Worm (Caenorhabditis elegans) whole organism, young adult: Measurements from ENCODE around the gene rpl-5.

ENCODE experiments used
- B0261.1 ChIP-seq: sonication (generic microtip); optimal IDR thresholded peaks from 2 replicates; lab custom pipeline; 2016; ENCODE audit warnings: mild to moderate bottlenecking, missing genetic modification characterization, moderate library complexity, missing compliant biosample characterization
- B0336.3 ChIP-seq: fragments of 200-800 bp; sonication (Bioruptor generic); IDR thresholded peaks from 2 replicates; pipeline ENCODE4 v1.3.6; 2022; ENCODE audit warnings: missing genetic modification characterization, missing compliant biosample characterization
- C06A6.2 ChIP-seq: fragments of 200-800 bp; sonication (Bioruptor generic); conservative IDR thresholded peaks from 2 replicates; pipeline ENCODE4 v1.3.6; 2022; ENCODE audit warnings: missing genetic modification characterization, missing compliant biosample characterization
- F39B2.1 ChIP-seq: fragments of 200-800 bp; sonication (Bioruptor generic); IDR thresholded peaks from 2 replicates; pipeline ENCODE4 v1.3.6; 2022; ENCODE audit warnings: missing genetic modification reagents, missing genetic modification characterization, missing compliant biosample characterization
- F49E8.2 ChIP-seq: sonication (generic microtip); optimal IDR thresholded peaks from 3 replicates; lab custom pipeline; 2017; ENCODE audit warnings: missing genetic modification characterization, mild to moderate bottlenecking, missing compliant biosample characterization, antibody characterized with exemption, moderate library complexity; ENCODE audit not compliant: insufficient read depth
- F55B11.4 ChIP-seq: sonication (generic microtip); optimal IDR thresholded peaks from 2 replicates; lab custom pipeline; 2016; ENCODE audit warnings: missing compliant biosample characterization, missing genetic modification characterization, borderline replicate concordance; ENCODE audit not compliant: insufficient read depth
- F57C9.4 ChIP-seq: sonication (generic microtip); optimal IDR thresholded peaks from 2 replicates; lab custom pipeline; 2017; ENCODE audit warnings: mild to moderate bottlenecking, missing genetic modification characterization, missing compliant biosample characterization
- Y53G8AR.9 ChIP-seq: fragments of 200-800 bp; sonication (Bioruptor generic); conservative IDR thresholded peaks from 2 replicates; pipeline ENCODE4 v1.3.6; 2022; ENCODE audit warnings: missing genetic modification reagents, missing genetic modification characterization, missing compliant biosample characterization
- Y67H2A.10 ChIP-seq: fragments of 200-800 bp; sonication (Bioruptor generic); conservative IDR thresholded peaks from 2 replicates; pipeline ENCODE4 v1.3.6; 2022; ENCODE audit warnings: missing genetic modification reagents, missing genetic modification characterization, missing compliant biosample characterization
- ZK185.1 ChIP-seq: sonication (generic microtip); optimal IDR thresholded peaks from 2 replicates; lab custom pipeline; 2016; ENCODE audit warnings: mild to moderate bottlenecking, missing genetic modification characterization, missing compliant biosample characterization; ENCODE audit not compliant: poor library complexity, severe bottlenecking
- ama-1 ChIP-seq, 3 experiments: fragments of 150-350 bp in 1 of 3; sonication (generic microtip) in 2 of 3; optimal IDR thresholded peaks; 2 replicates each; lab custom pipeline; 2014 to 2018; ENCODE audit warnings: missing biosample characterization in 2 of 3, missing genetic modification characterization in 2 of 3, missing genetic modification reagents in 2 of 3
- atf-7 ChIP-seq: sonication (generic microtip); optimal IDR thresholded peaks from 2 replicates; lab custom pipeline; 2017; ENCODE audit warnings: mild to moderate bottlenecking, missing genetic modification characterization, missing compliant biosample characterization
- athp-1 ChIP-seq: sonication (generic microtip); optimal IDR thresholded peaks from 2 replicates; lab custom pipeline; 2017; ENCODE audit warnings: mild to moderate bottlenecking, missing genetic modification characterization, missing compliant biosample characterization
- attf-3 ChIP-seq: fragments of 200-800 bp; sonication (Bioruptor generic); conservative IDR thresholded peaks from 2 replicates; pipeline ENCODE4 v1.3.6; 2022; ENCODE audit warnings: missing genetic modification reagents, missing genetic modification characterization, missing compliant biosample characterization
- attf-5 ChIP-seq: fragments of 200-800 bp; sonication (Bioruptor generic); optimal IDR thresholded peaks from 2 replicates; lab custom pipeline; 2018; ENCODE audit warnings: mild to moderate bottlenecking, missing genetic modification characterization, missing compliant biosample characterization
- bed-2 ChIP-seq: fragments of 200-800 bp; sonication (Bioruptor generic); IDR thresholded peaks from 2 replicates; pipeline ENCODE4 v1.3.6; 2022; ENCODE audit warnings: missing genetic modification reagents, missing genetic modification characterization, missing compliant biosample characterization
- ccch-3 ChIP-seq: fragments of 200-800 bp; sonication (Bioruptor generic); optimal IDR thresholded peaks from 2 replicates; lab custom pipeline; 2018; ENCODE audit warnings: mild to moderate bottlenecking, missing genetic modification characterization, missing compliant biosample characterization
- cebp-1 ChIP-seq, 2 experiments: fragments of 200-800 bp in 1 of 2; sonication (Bioruptor generic) in 1 of 2; sonication (generic microtip) in 1 of 2; IDR thresholded peaks in 1 of 2; optimal IDR thresholded peaks in 1 of 2; 2 replicates each; pipeline versions ENCODE4 v1.3.6 to Lab custom; 2017 to 2022; ENCODE audit warnings: missing compliant biosample characterization in 2 of 2, missing genetic modification characterization in 2 of 2, mild to moderate bottlenecking in 1 of 2, missing genetic modification reagents in 1 of 2, moderate library complexity in 1 of 2
- ceh-100 ChIP-seq: fragments of 200-800 bp; sonication (Bioruptor generic); IDR thresholded peaks from 2 replicates; pipeline ENCODE4 v1.3.6; 2022; ENCODE audit warnings: missing genetic modification reagents, missing genetic modification characterization, missing compliant biosample characterization
- ceh-58 ChIP-seq: fragments of 200-800 bp; sonication (Bioruptor generic); IDR thresholded peaks from 2 replicates; pipeline ENCODE4 v1.3.6; 2022; ENCODE audit warnings: missing genetic modification characterization, missing compliant biosample characterization
- ceh-79 ChIP-seq: sonication (generic microtip); optimal IDR thresholded peaks from 2 replicates; lab custom pipeline; 2017; ENCODE audit warnings: mild to moderate bottlenecking, missing genetic modification characterization, missing compliant biosample characterization
- ceh-91 ChIP-seq: fragments of 200-800 bp; sonication (Bioruptor generic); IDR thresholded peaks from 2 replicates; pipeline ENCODE4 v1.3.6; 2022; ENCODE audit warnings: missing genetic modification reagents, missing genetic modification characterization, missing compliant biosample characterization
- dox-1 ChIP-seq: fragments of 200-800 bp; sonication (Bioruptor generic); IDR thresholded peaks from 2 replicates; pipeline ENCODE4 v1.3.6; 2022; ENCODE audit warnings: missing genetic modification reagents, missing genetic modification characterization, missing compliant biosample characterization
- dpl-1 ChIP-seq: fragments of 150-350 bp; optimal IDR thresholded peaks from 2 replicates; lab custom pipeline; 2014; ENCODE audit warnings: missing biosample characterization, missing genetic modification reagents, missing genetic modification characterization
- fkh-3 ChIP-seq: sonication (generic microtip); optimal IDR thresholded peaks from 2 replicates; lab custom pipeline; 2016; ENCODE audit warnings: mild to moderate bottlenecking, missing genetic modification characterization, missing compliant biosample characterization
- gei-17 ChIP-seq: fragments of 200-800 bp; sonication (Bioruptor generic); optimal IDR thresholded peaks from 2 replicates; lab custom pipeline; 2018; ENCODE audit warnings: mild to moderate bottlenecking, missing genetic modification characterization, missing compliant biosample characterization
- hlh-12 ChIP-seq: sonication (generic microtip); optimal IDR thresholded peaks from 2 replicates; lab custom pipeline; 2016; ENCODE audit warnings: missing genetic modification characterization, missing compliant biosample characterization
- hlh-26 ChIP-seq: fragments of 200-800 bp; sonication (Bioruptor generic); conservative IDR thresholded peaks from 2 replicates; pipeline ENCODE4 v1.3.6; 2022; ENCODE audit warnings: missing genetic modification reagents, missing genetic modification characterization, missing compliant biosample characterization
- hmg-20 ChIP-seq: fragments of 200-800 bp; sonication (Bioruptor generic); IDR thresholded peaks from 2 replicates; pipeline ENCODE4 v1.3.6; 2022; ENCODE audit warnings: missing genetic modification reagents, missing genetic modification characterization, missing compliant biosample characterization
- hrde-1 ChIP-seq: sonication (generic microtip); optimal IDR thresholded peaks from 2 replicates; lab custom pipeline; 2016; ENCODE audit warnings: missing genetic modification characterization, mild to moderate bottlenecking, missing compliant biosample characterization, moderate library complexity, missing genotype, missing genetic modification reagents, borderline replicate concordance
- let-526 ChIP-seq: fragments of 200-800 bp; sonication (Bioruptor generic); IDR thresholded peaks from 2 replicates; pipeline ENCODE4 v1.3.6; 2022; ENCODE audit warnings: missing genetic modification reagents, missing genetic modification characterization, missing compliant biosample characterization
- lin-40 ChIP-seq: sonication (generic microtip); optimal IDR thresholded peaks from 2 replicates; lab custom pipeline; 2016; ENCODE audit warnings: missing genetic modification characterization, mild to moderate bottlenecking, missing compliant biosample characterization, missing genotype, missing genetic modification reagents
- madf-6 ChIP-seq: fragments of 200-800 bp; sonication (Bioruptor generic); IDR thresholded peaks from 2 replicates; pipeline ENCODE4 v1.3.6; 2022; ENCODE audit warnings: missing genetic modification reagents, missing genetic modification characterization, missing compliant biosample characterization
- mes-4 ChIP-seq: sonication (generic microtip); optimal IDR thresholded peaks from 2 replicates; lab custom pipeline; 2016; ENCODE audit warnings: missing genotype, missing genetic modification characterization, missing compliant biosample characterization
- nfya-1 ChIP-seq: sonication (generic microtip); optimal IDR thresholded peaks from 2 replicates; lab custom pipeline; 2017; ENCODE audit warnings: antibody characterized with exemption, missing compliant biosample characterization, missing genetic modification characterization, borderline replicate concordance; ENCODE audit not compliant: insufficient read depth
- nhr-90 ChIP-seq: sonication (generic microtip); optimal IDR thresholded peaks from 2 replicates; lab custom pipeline; 2016; ENCODE audit warnings: missing genotype, mild to moderate bottlenecking, missing genetic modification characterization, missing compliant biosample characterization
- pbrm-1 ChIP-seq: fragments of 200-800 bp; sonication (Bioruptor generic); IDR thresholded peaks from 2 replicates; pipeline ENCODE4 v1.3.6; 2022; ENCODE audit warnings: missing genetic modification reagents, missing genetic modification characterization, missing compliant biosample characterization
- repo-1 ChIP-seq: sonication (generic microtip); optimal IDR thresholded peaks from 2 replicates; lab custom pipeline; 2017; ENCODE audit warnings: mild to moderate bottlenecking, missing genetic modification characterization, missing compliant biosample characterization
- sea-2 ChIP-seq: fragments of 200-800 bp; sonication (Bioruptor generic); IDR thresholded peaks from 2 replicates; pipeline ENCODE4 v1.3.6; 2022; ENCODE audit warnings: missing genetic modification characterization, missing compliant biosample characterization
- snpc-4 ChIP-seq, 5 experiments: fragments of 150-350 bp in 1 of 5; sonication (generic microtip) in 4 of 5; optimal IDR thresholded peaks; 2 replicates each; lab custom pipeline; 2014 to 2018; ENCODE audit warnings: missing genetic modification characterization in 5 of 5, missing biosample characterization in 3 of 5, antibody characterized with exemption in 2 of 5, mild to moderate bottlenecking in 2 of 5, missing compliant biosample characterization in 2 of 5, missing genotype in 2 of 5, moderate library complexity in 2 of 5, missing genetic modification reagents in 1 of 5
- somi-1 ChIP-seq: fragments of 200-800 bp; sonication (Bioruptor generic); optimal IDR thresholded peaks from 2 replicates; lab custom pipeline; 2018; ENCODE audit warnings: mild to moderate bottlenecking, missing genetic modification characterization, missing compliant biosample characterization
- sptf-2 ChIP-seq: fragments of 200-800 bp; sonication (Bioruptor generic); optimal IDR thresholded peaks from 2 replicates; lab custom pipeline; 2018; ENCODE audit warnings: mild to moderate bottlenecking, missing genetic modification characterization, missing compliant biosample characterization
- unc-130 ChIP-seq: sonication (generic microtip); optimal IDR thresholded peaks from 2 replicates; lab custom pipeline; 2016; ENCODE audit warnings: missing genetic modification reagents, missing genetic modification characterization, missing compliant biosample characterization
- ztf-18 ChIP-seq: sonication (generic microtip); optimal IDR thresholded peaks from 2 replicates; lab custom pipeline; 2016; ENCODE audit warnings: missing genotype, mild to moderate bottlenecking, missing genetic modification characterization, missing compliant biosample characterization
- ztf-25 ChIP-seq: fragments of 200-800 bp; sonication (Bioruptor generic); IDR thresholded peaks from 2 replicates; pipeline ENCODE4 v1.3.6; 2022; ENCODE audit warnings: missing genetic modification reagents, missing genetic modification characterization, missing compliant biosample characterization
- ztf-26 ChIP-seq: sonication (generic microtip); optimal IDR thresholded peaks from 2 replicates; lab custom pipeline; 2017; ENCODE audit warnings: missing genetic modification characterization, missing compliant biosample characterization
- ztf-3 ChIP-seq: fragments of 200-800 bp; sonication (Bioruptor generic); optimal IDR thresholded peaks from 2 replicates; lab custom pipeline; 2018; ENCODE audit warnings: mild to moderate bottlenecking, missing genetic modification characterization, missing compliant biosample characterization

The rpl-5 gene

ce11 chrII:8575184-8575583 lies 5.5 kb downstream of the rpl-5 start, which contains the start of gene puf-5:
Gene puf-5 (plus strand): TSS chrII:8575541.
- TF ChIP-seq ztf-3 (GFP tag; lab: Kevin White, UChicago): no peak
- no peak for TF ChIP-seq F57C9.4 (tag; lab: Kevin White, UChicago)
- TF ChIP-seq ceh-91 (GFP tag; lab: Robert Waterston, UW): peak; percentile 70
- TF ChIP-seq pbrm-1: no peak
- no peak for TF ChIP-seq ceh-100 (GFP tag; lab: Robert Waterston, UW)
- TF ChIP-seq C06A6.2: no peak
- no peak for TF ChIP-seq somi-1
- TF ChIP-seq hrde-1 (tag; lab: Kevin White, UChicago): no peak
- no peak for TF ChIP-seq ceh-58 (GFP tag; lab: Robert Waterston, UW)
- peak; percentile 29 for TF ChIP-seq unc-130 (GFP tag; lab: Kevin White, UChicago)
- no peak for TF ChIP-seq attf-5 (GFP tag; lab: Kevin White, UChicago)
- TF ChIP-seq bed-2 (GFP tag; lab: Robert Waterston, UW): no peak
- TF ChIP-seq repo-1 (tag; lab: Kevin White, UChicago): no peak
- no peak for TF ChIP-seq nfya-1 (tag; lab: Kevin White, UChicago)
- TF ChIP-seq F55B11.4 (tag; lab: Kevin White, UChicago): no peak
- TF ChIP-seq B0336.3 (GFP tag; lab: Robert Waterston, UW): no peak
- TF ChIP-seq B0261.1: no peak
- TF ChIP-seq hlh-12 (tag; lab: Kevin White, UChicago): no peak
- no peak for TF ChIP-seq ZK185.1 (tag; lab: Kevin White, UChicago)
- TF ChIP-seq gei-17 (GFP tag; lab: Kevin White, UChicago): no peak
- TF ChIP-seq F49E8.2 (tag; lab: Kevin White, UChicago): peak; percentile 73
- no peak for TF ChIP-seq cebp-1 (GFP tag; IDR thresholded peaks at IDR 0.05; lab: Robert Waterston, UW)
- TF ChIP-seq cebp-1 (tag; optimal IDR thresholded peaks at IDR 0.05; lab: Kevin White, UChicago): no peak
- no peak for TF ChIP-seq fkh-3
- no peak for TF ChIP-seq ztf-18 (tag; lab: Kevin White, UChicago)
- TF ChIP-seq nhr-90 (tag; lab: Kevin White, UChicago): no peak
- TF ChIP-seq ztf-26: no peak
- no peak for TF ChIP-seq Y67H2A.10 (GFP tag; lab: Robert Waterston, UW)
- TF ChIP-seq dpl-1: peak; percentile 63
- TF ChIP-seq sptf-2 (GFP tag; lab: Kevin White, UChicago): no peak
- TF ChIP-seq hmg-20 (GFP tag; lab: Robert Waterston, UW): no peak
- TF ChIP-seq madf-6 (GFP tag; lab: Robert Waterston, UW): peak; percentile 94
- no peak for TF ChIP-seq Y53G8AR.9 (GFP tag; lab: Robert Waterston, UW)
- no peak for TF ChIP-seq atf-7 (tag; lab: Kevin White, UChicago)
- TF ChIP-seq attf-3 (GFP tag; lab: Robert Waterston, UW): no peak
- 0 out of 2 replicates have a peak, but pooled peaks have one; percentile 11 for TF ChIP-seq dox-1 (GFP tag; lab: Robert Waterston, UW)
- TF ChIP-seq mes-4 (tag; lab: Kevin White, UChicago): no peak
- no peak for TF ChIP-seq ztf-25 (GFP tag; lab: Robert Waterston, UW)
- TF ChIP-seq ceh-79 (tag; lab: Kevin White, UChicago): no peak
- TF ChIP-seq snpc-4 (GFP tag; optimal IDR thresholded peaks at IDR 0.05; lab: Kevin White, UChicago): peak; percentile 21
- peak in 1 of 4 experiments; percentile 22 for TF ChIP-seq snpc-4 (tag; optimal IDR thresholded peaks at IDR 0.05; lab: Kevin White, UChicago)
- no peak for TF ChIP-seq F39B2.1 (GFP tag; lab: Robert Waterston, UW)
- no peak for TF ChIP-seq sea-2 (GFP tag; lab: Robert Waterston, UW)
- TF ChIP-seq hlh-26 (GFP tag; lab: Robert Waterston, UW): no peak
- TF ChIP-seq let-526: no peak
- no peak for TF ChIP-seq ccch-3 (GFP tag; lab: Kevin White, UChicago)
- TF ChIP-seq lin-40: no peak
- TF ChIP-seq ama-1 (optimal IDR thresholded peaks at IDR 0.05; lab: Kevin White, UChicago): no peak
- TF ChIP-seq ama-1 (GFP tag; optimal IDR thresholded peaks at IDR 0.05; lab: Kevin White, UChicago): no peak
- TF ChIP-seq athp-1 (tag; lab: Kevin White, UChicago): no peak
